Worm (Caenorhabditis elegans): ENCODE data around the gene sra-12.
A peak's percentile ranks its signal among the peaks of the same experiment; 100 is the strongest.

The sra-12 gene

DNA sequence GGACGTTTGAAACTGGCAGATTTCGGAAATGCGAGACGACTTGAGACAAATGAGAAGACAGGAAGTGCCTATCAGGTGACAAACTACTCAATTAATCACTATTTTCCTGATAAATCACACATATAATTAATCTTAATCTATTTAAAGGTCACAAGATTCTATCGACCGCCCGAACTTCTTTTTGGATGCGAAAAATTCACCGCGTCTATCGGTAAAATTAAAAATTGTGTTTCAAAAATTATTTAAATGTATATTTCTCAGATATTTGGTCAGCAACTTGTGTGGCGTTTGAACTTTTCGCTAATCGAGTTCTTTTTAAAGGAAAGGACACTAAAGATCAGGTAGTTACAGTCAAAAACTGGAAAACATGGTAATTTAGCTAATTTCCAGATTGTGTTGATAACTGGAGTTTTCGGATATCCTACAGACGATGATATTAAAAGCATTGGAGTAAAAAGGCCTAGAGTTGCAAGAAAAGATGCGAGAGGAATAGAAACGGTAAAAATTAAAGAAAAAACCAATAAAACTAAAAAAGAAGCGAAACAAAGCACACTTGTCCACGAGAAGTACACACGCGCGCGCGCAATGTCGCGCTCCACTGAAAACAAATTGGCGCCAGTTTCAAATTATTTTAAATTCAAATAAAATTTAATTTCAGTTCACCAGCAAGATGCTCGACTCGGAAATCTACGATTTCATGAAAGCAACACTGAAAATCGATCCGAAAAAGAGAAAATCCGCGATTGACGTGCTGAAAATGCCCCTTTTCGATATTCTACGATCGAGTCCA, 44.2 kb upstream of the sra-12 start:
- TF ChIP-seq efl-1 (optimal IDR thresholded peaks at IDR 0.05) (peak; percentile 54 to 82), efl-1 (GFP tag; optimal IDR thresholded peaks at IDR 0.05 in 1 of 2) (peak; percentile 66 to 84), ceh-90 (tag; optimal IDR thresholded peaks at IDR 0.05) (no peak), lin-35 (GFP tag; optimal IDR thresholded peaks at IDR 0.05) (peak; percentile 15 to 64), blmp-1 (tag; optimal IDR thresholded peaks at IDR 0.05) (peak; percentile 14), lin-39 (tag; optimal IDR thresholded peaks at IDR 0.05) (peak; percentile 49), dpl-1 (GFP tag; optimal IDR thresholded peaks at IDR 0.05) (peak in 2 of 3 experiments; percentile 34 to 65), lin-14 (GFP tag; optimal IDR thresholded peaks at IDR 0.05) (peak; percentile 27), egl-13 (tag; optimal IDR thresholded peaks at IDR 0.05) (no peak), nhr-71 (tag; optimal IDR thresholded peaks at IDR 0.05) (peak; percentile 20), nhr-85 (tag) (peak; percentile 73), C34B4.2 (tag; optimal IDR thresholded peaks at IDR 0.05) (no peak)

DNA sequence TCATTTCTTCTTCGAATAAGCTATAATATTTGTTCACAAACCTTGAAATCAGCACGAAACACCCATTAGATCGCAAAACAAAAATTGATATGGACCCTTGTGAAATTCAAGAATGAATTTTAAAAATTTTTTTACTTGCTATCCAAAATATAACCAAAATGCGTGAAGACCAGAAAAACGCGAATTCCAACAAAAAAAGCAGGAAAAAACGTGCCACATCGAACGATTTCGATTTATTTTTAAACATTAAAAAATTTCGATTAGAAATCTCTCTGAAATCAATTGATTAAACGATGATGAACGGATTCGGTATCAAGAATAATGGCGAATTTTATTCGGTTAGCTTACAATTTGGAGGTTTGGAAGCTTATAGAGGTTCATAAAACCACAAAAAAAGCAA, 43.0 kb upstream of the sra-12 start, which contains the start of the genes tceb-3 and gskl-1:
TSS of gene tceb-3 (minus strand) at position 101 of the 400 bp plus-strand sequence.
TSS of gene gskl-1 (plus strand) at position 243 of the 400 bp plus-strand sequence.
- no peak for TF ChIP-seq swsn-7 (tag; optimal IDR thresholded peaks at IDR 0.05)
- TF ChIP-seq elt-2 (tag; optimal IDR thresholded peaks at IDR 0.05): no peak
- TF ChIP-seq lin-13 (GFP tag; optimal IDR thresholded peaks at IDR 0.05): no peak
- TF ChIP-seq lin-15B (tag; optimal IDR thresholded peaks at IDR 0.05): no peak
- no peak for TF ChIP-seq unc-30 (tag; optimal IDR thresholded peaks at IDR 0.05)
- no peak for TF ChIP-seq sptf-1 (tag; optimal IDR thresholded peaks at IDR 0.05)
- no peak for TF ChIP-seq ets-5 (GFP tag; IDR thresholded peaks at IDR 0.05)
- no peak for TF ChIP-seq C34B4.2 (tag; optimal IDR thresholded peaks at IDR 0.05)
- no peak for TF ChIP-seq skn-1 (tag; optimal IDR thresholded peaks at IDR 0.05)
- TF ChIP-seq pax-3 (tag; optimal IDR thresholded peaks at IDR 0.05): no peak
- TF ChIP-seq lin-35 (GFP tag; optimal IDR thresholded peaks at IDR 0.05): no peak
- TF ChIP-seq ceh-8 (GFP tag; optimal IDR thresholded peaks at IDR 0.05): no peak

DNA sequence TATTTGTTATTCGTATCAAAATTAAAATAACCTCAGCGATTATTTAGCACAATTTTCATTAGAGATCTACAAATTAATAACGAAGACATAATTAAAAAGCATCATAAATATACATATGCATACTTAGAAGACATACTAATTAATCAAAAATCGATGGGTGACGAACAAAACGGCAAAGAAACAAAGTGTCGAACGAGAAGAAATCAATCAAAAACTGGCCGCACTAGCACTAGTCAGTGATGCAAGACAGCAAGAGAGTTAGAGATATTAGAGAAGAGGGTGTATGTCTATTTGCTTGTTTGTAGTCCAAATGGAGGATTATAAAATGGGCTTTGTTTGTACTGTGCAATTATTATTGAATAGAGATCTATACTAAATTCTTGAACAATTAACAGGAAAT, 42.6 kb upstream of the sra-12 start:
- TF ChIP-seq nhr-84 (tag; optimal IDR thresholded peaks at IDR 0.05) (no peak), elt-3 (tag; optimal IDR thresholded peaks at IDR 0.05) (peak in 1 of 6 experiments; percentile 4), grh-1 (GFP tag; IDR thresholded peaks at IDR 0.05) (no peak), pax-3 (tag; optimal IDR thresholded peaks at IDR 0.05) (no peak), snu-23 (GFP tag; optimal IDR thresholded peaks at IDR 0.05) (peak; percentile 31), nhr-11 (tag; optimal IDR thresholded peaks at IDR 0.05) (no peak), nhr-90 (tag; optimal IDR thresholded peaks at IDR 0.05; ENCODE audit: poor library complexity) (no peak), nhr-71 (tag; optimal IDR thresholded peaks at IDR 0.05) (peak; percentile 21), mep-1 (tag; optimal IDR thresholded peaks at IDR 0.05) (peak; percentile 30), ets-5 (GFP tag; IDR thresholded peaks at IDR 0.05) (no peak), nhr-20 (tag; optimal IDR thresholded peaks at IDR 0.05) (peak; percentile 28), tbx-2 (tag; optimal IDR thresholded peaks at IDR 0.05) (peak; percentile 31), snpc-4 (tag; optimal IDR thresholded peaks at IDR 0.05) (no peak), nhr-77 (tag; optimal IDR thresholded peaks at IDR 0.05) (peak; percentile 4), sptf-1 (tag; optimal IDR thresholded peaks at IDR 0.05) (no peak), nhr-85 (tag) (no peak), unc-86 (tag; optimal IDR thresholded peaks at IDR 0.05) (no peak), F16B12.6 (tag; optimal IDR thresholded peaks at IDR 0.05) (no peak), vab-15 (tag; optimal IDR thresholded peaks at IDR 0.05) (no peak), blmp-1 (tag; optimal IDR thresholded peaks at IDR 0.05) (peak; percentile 45), nhr-19 (GFP tag; conservative IDR thresholded peaks at IDR 0.05) (no peak), dpl-1 (GFP tag; optimal IDR thresholded peaks at IDR 0.05) (peak in 1 of 3 experiments; percentile 5), unc-62 (GFP tag; optimal IDR thresholded peaks at IDR 0.05) (no peak), lin-35 (GFP tag; optimal IDR thresholded peaks at IDR 0.05) (peak in 1 of 2 experiments; percentile 7), zag-1 (tag; optimal IDR thresholded peaks at IDR 0.05) (no peak), ztf-11 (tag; optimal IDR thresholded peaks at IDR 0.05) (no peak), lsy-2 (tag; optimal IDR thresholded peaks at IDR 0.05) (peak in 1 of 2 experiments; percentile 29), lin-14 (GFP tag; optimal IDR thresholded peaks at IDR 0.05) (peak; percentile 79), dsc-1 (tag; optimal IDR thresholded peaks at IDR 0.05) (peak; percentile 81), efl-1 (optimal IDR thresholded peaks at IDR 0.05) (peak in 1 of 2 experiments; percentile 11), efl-1 (GFP tag; optimal IDR thresholded peaks at IDR 0.05 in 1 of 2) (peak; percentile 6 to 83), ceh-8 (GFP tag; optimal IDR thresholded peaks at IDR 0.05) (peak; percentile 2), ceh-63 (GFP tag; optimal IDR thresholded peaks at IDR 0.05) (no peak), sup-37 (GFP tag; optimal IDR thresholded peaks at IDR 0.05) (no peak), nhr-47 (tag; optimal IDR thresholded peaks at IDR 0.05) (peak; percentile 9)

Measured in whole organism, L1 larva.